Worm (Caenorhabditis elegans) whole organism, L2 larva: ENCODE data around the gene F49E2.5.

Experiments used
- Y55F3AM.14 ChIP-seq: fragments of 200-800 bp; sonication (Bioruptor generic); optimal IDR thresholded peaks from 2 replicates; lab custom pipeline; 2018; ENCODE audit warnings: mild to moderate bottlenecking, missing genetic modification characterization, missing compliant biosample characterization
- elt-3 ChIP-seq: sonication (generic microtip); optimal IDR thresholded peaks from 2 replicates; lab custom pipeline; 2017; ENCODE audit warnings: missing biosample characterization, missing genetic modification characterization
- lsy-2 ChIP-seq, 2 experiments: fragments of 150-350 bp in 1 of 2; sonication (generic microtip) in 1 of 2; optimal IDR thresholded peaks; 2 replicates each; lab custom pipeline; 2014 to 2017; ENCODE audit warnings: missing biosample characterization in 2 of 2, missing genetic modification characterization in 2 of 2
- nhr-12 ChIP-seq: fragments of 150-350 bp; optimal IDR thresholded peaks from 2 replicates; lab custom pipeline; 2014; ENCODE audit warnings: missing biosample characterization, missing genetic modification characterization
- unc-62 ChIP-seq: fragments of 150-350 bp; optimal IDR thresholded peaks from 2 replicates; lab custom pipeline; 2014; ENCODE audit warnings: missing biosample characterization, missing genetic modification reagents, missing genetic modification characterization

ce11 chrX:9589123-9589522 lies 45.7 kb downstream of the F49E2.5 start, which contains the start of gene del-8:
- no peak for TF ChIP-seq unc-62
- no peak for TF ChIP-seq lsy-2 (tag; optimal IDR thresholded peaks at IDR 0.05; lab: Kevin White, UChicago)
- no peak for TF ChIP-seq Y55F3AM.14 (GFP tag; lab: Kevin White, UChicago)
- TF ChIP-seq nhr-12 (tag; lab: Kevin White, UChicago) = no peak
- TF ChIP-seq elt-3 = no peak
